Fruit fly (Drosophila melanogaster): ENCODE results near the gene Cpr73D.
A peak's percentile ranks its signal among the peaks of the same experiment; 100 is the strongest.

Cpr73D gene

DNA sequence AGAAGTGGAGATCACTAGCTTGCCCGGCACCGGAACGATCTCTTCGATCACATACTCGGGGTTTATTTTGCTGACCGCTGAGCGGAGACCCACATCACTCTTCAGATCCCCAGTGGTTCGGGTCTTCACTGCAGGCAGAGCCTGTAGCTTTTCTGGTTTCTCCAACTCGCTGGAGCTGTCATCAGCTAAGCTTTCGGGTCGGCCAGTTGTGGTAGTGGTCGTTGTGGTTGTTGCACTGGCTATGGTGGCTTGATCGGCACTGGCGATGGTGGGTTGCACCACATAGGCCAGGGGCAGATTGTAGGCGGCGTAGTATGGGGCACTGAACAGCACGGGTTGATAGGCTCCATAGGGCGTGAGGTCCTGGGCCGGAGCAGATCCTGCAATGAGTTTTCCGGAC is 27.0 kb downstream of the Cpr73D start:
- TF ChIP-seq Myc (optimal IDR thresholded peaks at IDR 0.05) = peak; percentile 46
- no peak for TF ChIP-seq Hnf4 (GFP tag; optimal IDR thresholded peaks at IDR 0.05)

DNA sequence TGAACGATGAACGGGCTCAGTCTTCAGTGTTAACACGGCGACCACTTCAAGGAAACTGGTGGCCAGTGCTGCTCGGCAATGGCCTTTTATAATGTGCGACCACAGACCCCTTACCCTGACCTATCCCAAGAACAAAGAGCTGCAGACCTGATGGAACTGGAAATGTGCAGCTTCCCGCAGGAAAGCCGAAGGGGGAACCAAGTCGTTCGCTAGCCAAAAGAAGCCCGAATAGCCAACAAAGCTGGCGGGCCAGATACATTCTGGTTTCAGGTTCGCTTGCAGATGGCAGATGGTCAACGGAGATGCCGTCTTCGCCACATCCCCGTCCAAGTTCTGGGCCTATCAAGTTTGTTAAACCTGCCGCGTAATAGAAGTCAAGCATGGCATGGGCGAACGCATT is 30.1 kb downstream of the Cpr73D start, which contains the start of gene CG13023:
Gene CG13023, minus strand, starts transcription at position 60 of the 400 bp plus-strand sequence.
- TF ChIP-seq psq (GFP tag; optimal IDR thresholded peaks at IDR 0.05) = no peak
- no peak for TF ChIP-seq Mio (GFP tag; optimal IDR thresholded peaks at IDR 0.05)
- TF ChIP-seq ey (GFP tag; optimal IDR thresholded peaks at IDR 0.05) = no peak
- no peak for TF ChIP-seq Myc (optimal IDR thresholded peaks at IDR 0.05)
- no peak for TF ChIP-seq N (GFP tag; optimal IDR thresholded peaks at IDR 0.05)
- no peak for TF ChIP-seq fru (GFP tag; optimal IDR thresholded peaks at IDR 0.05)
- TF ChIP-seq h (GFP tag; optimal IDR thresholded peaks at IDR 0.05) = no peak
- no peak for TF ChIP-seq pan (optimal IDR thresholded peaks at IDR 0.05)
- TF ChIP-seq CrebA (GFP tag; optimal IDR thresholded peaks at IDR 0.05; ENCODE audit: borderline replicate concordance) = no peak
- TF ChIP-seq brk (GFP tag; optimal IDR thresholded peaks at IDR 0.05) = no peak
- TF ChIP-seq br (GFP tag; optimal IDR thresholded peaks at IDR 0.05) = no peak
- no peak for TF ChIP-seq Sp1 (GFP tag; optimal IDR thresholded peaks at IDR 0.05)
- no peak for TF ChIP-seq Jra (GFP tag; optimal IDR thresholded peaks at IDR 0.05)
- no peak for TF ChIP-seq Dfd (GFP tag; optimal IDR thresholded peaks at IDR 0.05)
- no peak for TF ChIP-seq OdsH (GFP tag; optimal IDR thresholded peaks at IDR 0.05)
- TF ChIP-seq woc (GFP tag; optimal IDR thresholded peaks at IDR 0.05) = no peak
- TF ChIP-seq dmrt93B (GFP tag; optimal IDR thresholded peaks at IDR 0.05) = no peak
- no peak for TF ChIP-seq Hr78 (GFP tag; optimal IDR thresholded peaks at IDR 0.05)

DNA sequence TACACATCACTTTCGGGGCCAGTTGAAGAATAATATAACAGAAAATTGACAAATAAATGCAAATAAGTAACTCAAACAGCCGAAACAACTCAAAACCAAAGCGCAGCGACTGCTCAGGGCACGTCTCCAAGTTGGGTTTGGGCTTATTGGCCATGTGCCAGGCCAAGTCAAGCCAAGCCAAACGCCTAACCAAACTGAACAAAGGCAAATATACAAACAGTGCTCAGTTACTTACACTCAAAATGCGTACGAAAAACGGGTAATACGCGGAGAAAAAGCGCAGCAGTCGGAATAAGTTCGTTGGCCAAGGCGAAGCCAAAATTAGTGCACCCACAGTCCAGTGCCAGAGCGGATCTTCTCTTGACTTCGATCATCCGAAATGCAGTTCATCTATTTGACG is 34.5 kb downstream of the Cpr73D start, which contains the start of gene CG13028:
Gene CG13028, plus strand, starts transcription at position 301 of the 400 bp plus-strand sequence.
- no peak for TF ChIP-seq ey (GFP tag; optimal IDR thresholded peaks at IDR 0.05)
- TF ChIP-seq Jra (GFP tag; optimal IDR thresholded peaks at IDR 0.05) = no peak
- no peak for TF ChIP-seq pan (optimal IDR thresholded peaks at IDR 0.05)
- TF ChIP-seq GATAd (GFP tag; optimal IDR thresholded peaks at IDR 0.05) = no peak
- TF ChIP-seq foxo (GFP tag; optimal IDR thresholded peaks at IDR 0.05) = no peak
- TF ChIP-seq Vsx2 (GFP tag; optimal IDR thresholded peaks at IDR 0.05; ENCODE audit: partially characterized antibody) = no peak
- TF ChIP-seq Sp1 (GFP tag; optimal IDR thresholded peaks at IDR 0.05) = no peak
- no peak for TF ChIP-seq psq (GFP tag; optimal IDR thresholded peaks at IDR 0.05)
- no peak for TF ChIP-seq Myc (optimal IDR thresholded peaks at IDR 0.05)
- TF ChIP-seq fru (GFP tag; optimal IDR thresholded peaks at IDR 0.05) = no peak
- TF ChIP-seq usp (GFP tag; optimal IDR thresholded peaks at IDR 0.05) = no peak

DNA sequence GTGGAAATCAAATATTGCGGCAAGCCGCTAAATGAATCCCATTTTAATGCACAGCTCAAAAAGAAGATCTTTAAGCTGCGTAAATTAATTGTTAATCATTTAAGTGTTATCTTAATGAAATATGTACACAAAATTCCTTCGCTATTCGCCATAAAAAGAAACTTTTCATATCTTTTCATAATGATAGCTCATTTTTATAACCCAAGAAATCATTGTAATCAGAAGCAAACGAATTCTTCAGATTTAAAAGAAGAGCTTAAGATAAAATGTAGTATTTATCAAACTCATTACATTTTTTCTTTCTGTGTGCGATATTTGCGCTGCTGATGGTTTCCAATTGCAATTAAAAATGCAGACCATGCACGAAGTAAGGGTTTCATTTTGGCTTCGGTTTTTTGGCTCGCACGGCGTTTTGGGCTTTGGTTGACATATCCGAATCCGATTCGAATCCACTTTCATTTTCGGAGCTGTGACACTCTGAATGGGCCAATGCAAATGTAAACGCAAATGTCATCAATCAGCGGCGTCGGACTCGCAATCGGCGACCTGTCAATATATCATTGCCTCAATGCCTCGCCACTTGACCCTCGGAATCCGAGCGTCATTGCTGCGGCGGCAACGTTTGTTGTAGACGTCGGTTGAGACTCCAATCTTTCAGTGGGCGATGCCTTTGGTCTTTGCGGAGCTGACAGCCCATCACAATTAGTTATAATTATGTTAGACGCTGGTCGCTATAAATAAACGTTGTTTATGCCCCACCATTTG is 39.9 kb downstream of the Cpr73D start:
- TF ChIP-seq Dfd (GFP tag; optimal IDR thresholded peaks at IDR 0.05) = no peak
- TF ChIP-seq Rel (GFP tag; optimal IDR thresholded peaks at IDR 0.05) = no peak
- TF ChIP-seq Rel (tag; optimal IDR thresholded peaks at IDR 0.05) = no peak
- no peak for TF ChIP-seq br (GFP tag; optimal IDR thresholded peaks at IDR 0.05)
- no peak for TF ChIP-seq Dif (GFP tag; optimal IDR thresholded peaks at IDR 0.05; ENCODE audit: partially characterized antibody)
- TF ChIP-seq Myc (optimal IDR thresholded peaks at IDR 0.05) = no peak
- TF ChIP-seq woc (GFP tag; optimal IDR thresholded peaks at IDR 0.05) = no peak
- no peak for TF ChIP-seq sv (GFP tag; optimal IDR thresholded peaks at IDR 0.05)
- no peak for TF ChIP-seq Sp1 (GFP tag; optimal IDR thresholded peaks at IDR 0.05)

DNA sequence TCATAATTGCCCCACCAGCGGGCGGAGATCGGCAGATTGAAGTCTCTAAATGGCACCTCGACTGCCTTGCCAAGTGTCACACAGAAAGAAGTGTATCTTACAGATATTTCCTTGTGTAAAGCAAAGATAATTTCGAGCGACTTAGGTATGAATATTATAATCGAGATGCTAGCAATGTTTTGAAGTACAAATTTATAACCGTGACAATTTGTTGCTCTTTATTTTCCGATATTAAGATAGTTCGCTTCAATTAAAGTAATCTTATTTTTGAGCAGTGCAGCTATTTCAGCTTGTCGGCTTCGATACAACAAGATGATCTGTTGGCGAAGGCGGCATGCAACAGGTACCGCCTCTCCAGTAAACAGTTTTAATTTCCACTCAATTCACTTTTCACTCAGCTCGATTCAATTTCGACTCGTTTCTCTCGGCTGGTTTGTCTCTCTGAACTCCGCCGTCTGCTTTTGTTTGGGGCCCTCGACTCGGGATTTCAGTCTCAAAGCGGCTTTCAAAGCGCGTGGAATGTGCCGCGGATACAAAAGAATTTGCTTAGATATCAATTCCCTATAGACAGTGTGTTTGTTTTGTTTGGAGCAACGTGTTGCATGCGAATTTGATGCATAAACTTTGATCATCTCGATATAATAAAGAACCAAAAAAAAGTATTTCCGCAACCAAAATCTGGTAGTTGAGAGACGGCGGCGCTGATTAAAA is 41.6 kb downstream of the Cpr73D start:
- TF ChIP-seq woc (GFP tag; optimal IDR thresholded peaks at IDR 0.05) (peak; percentile 12), Mio (GFP tag; optimal IDR thresholded peaks at IDR 0.05) (no peak), psq (GFP tag; optimal IDR thresholded peaks at IDR 0.05) (no peak), Dif (GFP tag; optimal IDR thresholded peaks at IDR 0.05; ENCODE audit: partially characterized antibody) (peak; percentile 16), tai (GFP tag; optimal IDR thresholded peaks at IDR 0.05) (no peak), Hr83 (GFP tag; optimal IDR thresholded peaks at IDR 0.05; ENCODE audit: poor library complexity, severe bottlenecking) (no peak), dmrt93B (GFP tag; optimal IDR thresholded peaks at IDR 0.05) (peak; percentile 21), usp (GFP tag; optimal IDR thresholded peaks at IDR 0.05) (no peak), Dfd (GFP tag; optimal IDR thresholded peaks at IDR 0.05) (no peak), CG9705 (GFP tag; optimal IDR thresholded peaks at IDR 0.05) (no peak), Sp1 (GFP tag; optimal IDR thresholded peaks at IDR 0.05) (no peak), OdsH (GFP tag; optimal IDR thresholded peaks at IDR 0.05) (no peak), rgr (GFP tag; optimal IDR thresholded peaks at IDR 0.05) (peak; percentile 7), N (GFP tag; optimal IDR thresholded peaks at IDR 0.05) (no peak), br (GFP tag; optimal IDR thresholded peaks at IDR 0.05) (peak; percentile 2), sage (GFP tag; optimal IDR thresholded peaks at IDR 0.05) (no peak), GATAd (GFP tag; optimal IDR thresholded peaks at IDR 0.05) (no peak), Myc (optimal IDR thresholded peaks at IDR 0.05) (no peak), Vsx2 (GFP tag; optimal IDR thresholded peaks at IDR 0.05; ENCODE audit: partially characterized antibody) (no peak), HLH106 (tag; optimal IDR thresholded peaks at IDR 0.05) (peak; percentile 22), Jra (GFP tag; optimal IDR thresholded peaks at IDR 0.05) (no peak), sv (GFP tag; optimal IDR thresholded peaks at IDR 0.05) (no peak), Abd-B (GFP tag; optimal IDR thresholded peaks at IDR 0.05) (no peak), CrebA (GFP tag; optimal IDR thresholded peaks at IDR 0.05; ENCODE audit: borderline replicate concordance) (no peak), h (GFP tag; optimal IDR thresholded peaks at IDR 0.05) (peak; percentile 64), Hr78 (GFP tag; optimal IDR thresholded peaks at IDR 0.05) (no peak), lola (GFP tag; optimal IDR thresholded peaks at IDR 0.05) (no peak), dl (GFP tag; optimal IDR thresholded peaks at IDR 0.05; ENCODE audit: insufficient read depth in 1 of 2, partially characterized antibody in 2 of 2) (no peak)
